Fruit fly (Drosophila melanogaster): ENCODE data around the gene CG4278.

CG4278 gene

DNA sequence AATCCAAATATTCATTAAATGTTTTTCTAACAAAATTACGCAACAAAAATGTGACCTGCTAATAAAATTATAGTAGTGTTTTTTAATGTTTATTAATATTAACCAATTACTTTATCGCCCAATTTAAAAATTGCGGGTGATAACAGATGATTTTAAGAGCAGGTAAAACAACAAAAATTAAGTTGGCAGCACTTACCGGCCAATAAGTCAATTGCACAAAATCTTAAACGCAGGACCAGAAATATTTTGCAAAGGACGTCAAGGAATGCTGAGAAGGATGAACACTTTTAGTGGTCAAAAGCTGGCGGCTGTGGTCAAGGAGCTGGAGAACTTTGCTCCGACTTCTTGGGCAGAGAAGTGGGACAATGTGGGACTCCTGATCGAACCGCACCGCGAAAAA, at the start of gene CG4278:
CG4278 (plus strand) TSS at position 178 of the 400 bp plus-strand sequence.
- TF ChIP-seq Dll (optimal IDR thresholded peaks at IDR 0.05) (no peak), EcR (GFP tag; optimal IDR thresholded peaks at IDR 0.05) (no peak), usp (GFP tag; optimal IDR thresholded peaks at IDR 0.05) (no peak), CG8478 (optimal IDR thresholded peaks at IDR 0.05) (no peak), pan (optimal IDR thresholded peaks at IDR 0.05) (no peak), psq (optimal IDR thresholded peaks at IDR 0.05) (no peak)

dm6 chr2L:16277922-16278321, 48.9 kb upstream of the CG4278 start:
- TF ChIP-seq Dll (optimal IDR thresholded peaks at IDR 0.05), result no peak
- TF ChIP-seq usp (GFP tag; optimal IDR thresholded peaks at IDR 0.05), result no peak
- no peak for TF ChIP-seq psq (optimal IDR thresholded peaks at IDR 0.05)
- no peak for TF ChIP-seq pan (optimal IDR thresholded peaks at IDR 0.05)
- TF ChIP-seq EcR (GFP tag; optimal IDR thresholded peaks at IDR 0.05), result no peak
- no peak for TF ChIP-seq CG8478 (optimal IDR thresholded peaks at IDR 0.05)

- TF ChIP-seq pan (optimal IDR thresholded peaks at IDR 0.05) (no peak), CG8478 (optimal IDR thresholded peaks at IDR 0.05) (no peak)
These were observed 48.0 kb upstream of the CG4278 start for dm6 chr2L:16278842-16279241.

DNA sequence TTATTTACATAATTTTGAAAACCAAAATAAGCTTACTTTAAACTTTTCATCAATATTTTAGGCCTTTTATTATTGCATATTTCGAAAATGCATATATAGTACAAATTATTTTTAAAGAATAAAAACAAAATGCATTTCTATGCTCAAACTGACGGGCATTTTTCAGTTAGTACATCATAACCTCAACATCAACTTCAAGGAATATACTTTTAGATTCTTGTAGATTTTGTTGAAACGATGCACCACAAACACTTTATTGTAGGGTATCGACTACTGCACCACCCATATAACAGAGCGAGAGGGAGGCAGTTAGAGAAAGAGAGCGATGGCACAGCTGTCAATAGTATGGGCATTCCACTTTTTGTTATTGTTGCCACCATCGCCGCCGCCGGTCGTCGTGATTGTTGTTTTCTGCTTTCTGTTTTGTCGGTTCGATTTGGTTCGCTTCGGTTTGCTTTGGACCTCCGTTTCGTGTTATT, 47.1 kb upstream of the CG4278 start:
- TF ChIP-seq Dll (optimal IDR thresholded peaks at IDR 0.05) (no peak), pan (optimal IDR thresholded peaks at IDR 0.05) (no peak)

dm6 chr2L:16281419-16282076, 45.3 kb upstream of the CG4278 start:
- no peak for TF ChIP-seq usp (GFP tag; optimal IDR thresholded peaks at IDR 0.05)
- no peak for TF ChIP-seq pan (optimal IDR thresholded peaks at IDR 0.05)
- no peak for TF ChIP-seq EcR (GFP tag; optimal IDR thresholded peaks at IDR 0.05)
- no peak for TF ChIP-seq CG8478 (optimal IDR thresholded peaks at IDR 0.05)
- no peak for TF ChIP-seq psq (optimal IDR thresholded peaks at IDR 0.05)
- TF ChIP-seq Dll (optimal IDR thresholded peaks at IDR 0.05), result peak; percentile 45

DNA sequence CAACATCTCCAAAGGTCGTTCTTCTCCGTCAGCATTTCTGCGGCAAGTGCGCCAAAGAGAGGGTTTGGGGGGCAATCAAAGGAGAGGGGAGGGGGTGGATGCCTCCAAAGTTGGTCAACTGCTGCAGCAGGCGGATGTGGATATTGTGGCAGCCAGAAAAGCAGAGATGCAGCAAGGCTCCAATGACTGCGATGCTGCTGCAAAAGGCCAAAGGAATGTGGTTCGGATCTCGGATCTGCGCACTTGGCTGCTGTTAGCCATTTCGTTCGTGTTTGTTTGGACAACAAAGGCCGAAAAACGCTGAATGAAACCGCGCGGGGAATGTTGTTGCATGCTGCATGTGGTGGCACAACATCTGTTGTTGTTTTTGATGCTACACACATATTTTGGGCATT, 44.8 kb upstream of the CG4278 start:
- TF ChIP-seq EcR (GFP tag; optimal IDR thresholded peaks at IDR 0.05), result peak in 1 of 2 experiments; percentile 78
- no peak for TF ChIP-seq usp (GFP tag; optimal IDR thresholded peaks at IDR 0.05)

DNA sequence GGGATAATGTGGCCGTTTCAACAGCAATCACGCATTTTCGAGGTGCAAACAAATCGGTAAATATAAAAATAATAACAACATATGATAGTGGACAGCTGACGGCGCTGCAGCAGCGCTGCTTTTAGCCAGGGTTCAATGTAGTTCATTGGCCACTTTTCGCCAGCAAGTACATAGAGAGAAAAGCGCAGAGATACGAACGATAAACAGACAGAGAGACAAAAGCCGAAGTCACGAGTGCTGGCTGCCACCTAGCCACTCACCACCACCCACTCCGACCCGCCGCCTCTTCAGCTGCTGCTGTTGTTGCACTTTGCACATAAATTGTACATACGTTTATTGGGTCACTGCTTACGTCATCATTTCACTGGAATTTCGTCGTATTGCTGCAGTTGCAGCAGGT, 44.0 kb upstream of the CG4278 start:
- TF ChIP-seq psq (optimal IDR thresholded peaks at IDR 0.05) (no peak), EcR (GFP tag; optimal IDR thresholded peaks at IDR 0.05) (peak in 1 of 2 experiments; percentile 15)

DNA sequence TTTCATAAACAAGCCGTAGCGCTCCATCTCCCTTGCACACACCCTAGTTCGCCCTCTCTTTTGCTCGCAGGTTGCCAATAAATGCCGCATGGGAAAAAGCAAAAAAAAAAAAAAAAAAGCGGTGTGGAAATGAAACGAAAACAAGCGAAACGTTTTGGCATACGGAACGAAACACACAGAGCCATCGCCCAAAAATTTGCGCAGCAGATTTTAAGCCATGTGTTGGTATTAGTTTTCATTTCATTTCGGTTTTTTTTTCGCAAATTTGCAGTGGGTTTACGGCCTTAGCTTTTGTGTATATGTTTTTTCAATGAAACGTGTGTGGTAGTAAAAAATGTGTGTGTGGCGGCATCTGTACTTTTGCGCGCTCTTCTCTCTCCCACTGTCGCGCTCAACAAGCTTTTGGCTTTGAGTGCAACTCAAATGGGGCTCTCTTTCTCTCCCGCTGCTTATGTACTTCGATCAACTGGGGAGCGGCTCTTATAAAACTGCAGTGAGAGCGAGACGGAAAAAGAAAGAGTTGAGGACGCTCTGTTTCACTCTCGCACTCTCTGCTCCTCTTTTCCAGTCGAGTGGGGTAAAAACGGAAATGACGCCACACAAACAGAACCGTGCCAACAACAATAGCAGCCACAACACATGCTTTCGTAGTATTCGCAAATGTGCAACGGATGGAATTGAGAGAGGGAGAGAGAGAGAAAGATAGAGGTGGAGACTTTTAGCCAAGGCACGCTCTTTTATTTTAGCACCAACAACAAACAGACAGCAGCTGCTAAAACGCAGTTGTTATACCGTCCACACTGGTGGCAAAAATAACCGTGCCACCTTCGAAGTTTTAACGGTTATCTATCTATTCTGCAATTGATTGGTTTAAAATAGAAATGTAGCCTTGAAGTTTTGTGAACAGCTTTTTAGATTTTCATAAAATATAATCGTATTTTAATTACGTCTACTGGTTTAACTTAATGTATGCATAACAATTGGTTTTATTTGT, 42.3 kb upstream of the CG4278 start:
- peak in 1 of 2 experiments; percentile 45 for TF ChIP-seq EcR (GFP tag; optimal IDR thresholded peaks at IDR 0.05)
- peak; percentile 58 for TF ChIP-seq CG8478 (optimal IDR thresholded peaks at IDR 0.05)
- no peak for TF ChIP-seq usp (GFP tag; optimal IDR thresholded peaks at IDR 0.05)
- peak; percentile 76 for TF ChIP-seq Dll (optimal IDR thresholded peaks at IDR 0.05)
- TF ChIP-seq pan (optimal IDR thresholded peaks at IDR 0.05), result no peak
- no peak for TF ChIP-seq psq (optimal IDR thresholded peaks at IDR 0.05)

- TF ChIP-seq psq (optimal IDR thresholded peaks at IDR 0.05) (no peak), CG8478 (optimal IDR thresholded peaks at IDR 0.05) (no peak), usp (GFP tag; optimal IDR thresholded peaks at IDR 0.05) (no peak), pan (optimal IDR thresholded peaks at IDR 0.05) (no peak), EcR (GFP tag; optimal IDR thresholded peaks at IDR 0.05) (no peak), Dll (optimal IDR thresholded peaks at IDR 0.05) (no peak)
These were observed 41.0 kb upstream of the CG4278 start for dm6 chr2L:16285692-16286359.

DNA sequence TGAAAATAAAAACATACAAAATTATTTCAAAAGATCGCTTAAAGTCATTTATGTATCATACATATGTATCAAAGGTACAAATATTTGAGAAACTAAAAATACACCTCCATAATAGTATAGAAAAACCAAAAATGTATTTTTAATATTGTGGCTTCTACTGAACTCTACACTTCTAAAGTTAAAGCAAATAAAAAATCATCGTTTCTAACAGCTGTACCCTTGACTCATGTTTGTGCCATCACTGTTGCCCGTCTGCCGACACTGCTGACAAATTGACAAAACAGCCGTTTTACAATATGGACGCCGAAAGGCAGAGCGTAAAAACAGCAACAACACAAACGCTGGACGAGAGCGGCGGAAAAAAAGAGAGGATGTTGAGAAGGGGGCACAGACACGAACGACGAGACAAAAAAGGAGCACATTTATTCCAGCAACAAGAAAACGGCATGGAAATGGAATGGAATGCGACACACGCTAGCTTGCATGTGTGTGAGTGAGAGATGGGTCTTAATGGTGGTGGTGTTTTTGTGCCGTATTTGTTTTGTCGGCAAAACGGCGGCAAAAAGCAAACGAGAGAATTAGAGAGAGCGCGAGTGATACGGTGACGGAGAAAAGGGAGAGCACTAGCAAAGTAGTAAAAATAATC, 40.4 kb upstream of the CG4278 start:
- TF ChIP-seq psq (optimal IDR thresholded peaks at IDR 0.05) (no peak), usp (GFP tag; optimal IDR thresholded peaks at IDR 0.05) (no peak), CG8478 (optimal IDR thresholded peaks at IDR 0.05) (no peak), EcR (GFP tag; optimal IDR thresholded peaks at IDR 0.05) (no peak), pan (optimal IDR thresholded peaks at IDR 0.05) (no peak), Dll (optimal IDR thresholded peaks at IDR 0.05) (peak; percentile 67)

DNA sequence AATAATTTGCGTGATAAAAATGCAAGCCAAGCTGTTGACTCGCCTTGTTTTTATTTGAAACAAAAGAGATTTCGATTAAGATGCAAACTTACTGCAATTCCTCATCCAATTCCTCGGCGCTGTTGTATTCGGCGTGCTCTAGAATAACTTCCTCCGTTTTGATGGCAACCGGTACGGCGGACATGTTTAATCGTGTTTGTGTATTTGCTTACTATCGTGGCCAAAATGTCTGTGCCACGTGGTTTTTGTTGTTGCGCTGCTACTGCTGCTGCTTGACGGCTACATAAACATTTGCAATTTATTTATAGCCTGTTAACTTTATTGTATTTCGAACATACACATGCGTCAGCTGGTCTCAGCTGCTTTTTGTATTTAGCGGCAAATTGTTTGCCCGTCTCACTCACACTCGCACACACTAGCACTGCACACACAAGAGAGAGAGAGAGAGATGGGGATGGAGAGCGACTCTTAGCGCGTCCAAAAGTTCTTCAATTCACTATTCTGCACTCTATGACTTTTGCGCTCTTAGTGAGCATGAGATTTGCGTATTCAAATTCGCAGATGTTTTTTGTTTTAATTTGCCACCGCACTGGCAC, 39.8 kb upstream of the CG4278 start:
- TF ChIP-seq EcR (GFP tag; optimal IDR thresholded peaks at IDR 0.05) (no peak), CG8478 (optimal IDR thresholded peaks at IDR 0.05) (no peak)
